Comparison of ENCODE assay signal across 1 fruit fly cellular context in the genomic region with DNA sequence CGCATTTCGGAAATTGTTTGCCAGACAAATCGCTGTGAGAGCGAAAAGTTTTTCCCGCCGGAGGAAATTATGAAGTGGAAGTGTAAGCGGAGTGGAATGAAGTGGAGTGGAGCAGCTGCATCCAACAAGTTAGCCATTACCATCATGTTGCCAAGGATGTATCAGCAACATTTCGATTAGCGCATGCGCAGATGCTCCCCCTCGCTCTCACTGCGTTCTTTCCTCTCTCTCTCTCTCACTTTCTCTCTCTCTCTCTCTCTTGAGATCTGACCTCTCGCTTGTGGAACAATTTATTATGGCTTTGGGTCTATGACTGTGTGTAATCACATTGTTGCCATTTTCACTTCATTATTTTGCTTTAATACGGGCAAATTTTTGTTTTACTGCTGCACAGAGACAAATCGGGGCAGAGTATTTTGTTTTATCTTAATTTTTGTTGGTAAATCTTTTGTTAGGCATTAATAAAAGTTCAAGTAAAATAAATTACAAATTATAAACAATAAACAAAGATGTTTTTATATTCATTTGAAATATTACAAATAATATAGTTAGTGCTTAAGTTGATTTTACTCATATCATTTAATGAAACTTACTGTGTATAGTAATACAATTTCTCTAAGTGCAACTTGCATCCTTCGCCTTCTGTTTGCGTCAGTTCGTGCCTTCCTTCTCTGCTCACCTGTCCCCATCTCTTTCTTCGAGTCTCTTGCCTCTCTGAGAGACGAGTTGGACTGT.
A peak's percentile ranks its signal among the peaks of the same experiment; 100 is the strongest.
TF ChIP-seq lines count a peak whose summit lies in the region.

No protein-coding gene starts in this region.

TF ChIP-seq in whole organism, embryonic, 481 proteins besides CTCF, POLR2A, EP300 and RAD21 (continued from another document):
- TF ChIP-seq CG7987 (GFP tag; optimal IDR thresholded peaks at IDR 0.05; lab: Kevin White, UChicago) (peak; percentile 33), zfh1 (GFP tag; IDR thresholded peaks at IDR 0.05; lab: Robert Waterston, UW) (no peak), CG18262 (tag; optimal IDR thresholded peaks at IDR 0.05; lab: Kevin White, UChicago) (peak; percentile 85), Xrp1 (GFP tag; IDR thresholded peaks at IDR 0.05; lab: Robert Waterston, UW) (peak; percentile 82), Aef1 (GFP tag; IDR thresholded peaks at IDR 0.05; lab: Robert Waterston, UW) (peak; percentile 55; the same call in 2 of the 3 replicates), CG32767 (GFP tag; IDR thresholded peaks at IDR 0.05; lab: Robert Waterston, UW) (no peak; the same call in 1 of the 2 replicates), CG6791 (GFP tag; IDR thresholded peaks at IDR 0.05; lab: Robert Waterston, UW; ENCODE audit: partially characterized antibody) (no peak), Nf-YB (GFP tag; optimal IDR thresholded peaks at IDR 0.05; lab: Kevin White, UChicago) (peak; percentile 61), CG6272 (GFP tag; IDR thresholded peaks at IDR 0.05; lab: Robert Waterston, UW) (no peak; the same call in 1 of the 2 replicates), sim (GFP tag; IDR thresholded peaks at IDR 0.05; lab: Robert Waterston, UW) (peak; percentile 22; the same call in 1 of the 2 replicates), CG34224 (GFP tag; IDR thresholded peaks at IDR 0.05; lab: Robert Waterston, UW; ENCODE audit: partially characterized antibody) (no peak), gce (GFP tag; IDR thresholded peaks at IDR 0.05; lab: Robert Waterston, UW) (no peak), gro (GFP tag; optimal IDR thresholded peaks at IDR 0.05; lab: Kevin White, UChicago) (no peak), CG3407 (GFP tag; optimal IDR thresholded peaks at IDR 0.05; lab: Kevin White, UChicago) (peak; percentile 92), pnt (GFP tag; optimal IDR thresholded peaks at IDR 0.05; lab: Kevin White, UChicago) (peak; percentile 41), unpg (GFP tag; optimal IDR thresholded peaks at IDR 0.05; lab: Kevin White, UChicago) (peak; percentile 83)
